Worm (Caenorhabditis elegans) whole organism, young adult: ENCODE data around the gene T28C12.6.

Source experiments
- B0019.2 ChIP-seq: fragments of 200-800 bp; sonication (Bioruptor generic); conservative IDR thresholded peaks from 2 replicates; pipeline ENCODE4 v1.3.6; 2022; ENCODE audit warnings: missing genetic modification reagents, missing genetic modification characterization, missing compliant biosample characterization
- B0261.1 ChIP-seq: sonication (generic microtip); optimal IDR thresholded peaks from 2 replicates; lab custom pipeline; 2016; ENCODE audit warnings: mild to moderate bottlenecking, missing genetic modification characterization, moderate library complexity, missing compliant biosample characterization
- D2030.7 ChIP-seq: fragments of 200-800 bp; sonication (Bioruptor generic); IDR thresholded peaks from 2 replicates; pipeline ENCODE4 v1.3.6; 2022; ENCODE audit warnings: missing genetic modification reagents, missing genetic modification characterization, missing compliant biosample characterization
- F10E7.11 ChIP-seq: sonication (generic microtip); optimal IDR thresholded peaks from 2 replicates; lab custom pipeline; 2017; ENCODE audit warnings: mild to moderate bottlenecking, missing genetic modification characterization, moderate library complexity, missing compliant biosample characterization
- F22D6.2 ChIP-seq: sonication (generic microtip); optimal IDR thresholded peaks from 2 replicates; lab custom pipeline; 2016; ENCODE audit warnings: mild to moderate bottlenecking, missing genetic modification characterization, missing compliant biosample characterization
- F33H1.4 ChIP-seq: fragments of 200-800 bp; sonication (Bioruptor generic); IDR thresholded peaks from 2 replicates; pipeline ENCODE4 v1.3.6; 2022; ENCODE audit warnings: missing genetic modification reagents, missing genetic modification characterization, missing compliant biosample characterization
- F37B4.10 ChIP-seq: fragments of 200-800 bp; sonication (Bioruptor generic); IDR thresholded peaks from 2 replicates; pipeline ENCODE4 v1.3.6; 2022; ENCODE audit warnings: missing genetic modification characterization, missing compliant biosample characterization
- F39B2.1 ChIP-seq: fragments of 200-800 bp; sonication (Bioruptor generic); IDR thresholded peaks from 2 replicates; pipeline ENCODE4 v1.3.6; 2022; ENCODE audit warnings: missing genetic modification reagents, missing genetic modification characterization, missing compliant biosample characterization
- F57C9.4 ChIP-seq: sonication (generic microtip); optimal IDR thresholded peaks from 2 replicates; lab custom pipeline; 2017; ENCODE audit warnings: mild to moderate bottlenecking, missing genetic modification characterization, missing compliant biosample characterization
- T26A5.8 ChIP-seq: sonication (generic microtip); optimal IDR thresholded peaks from 2 replicates; lab custom pipeline; 2016; ENCODE audit warnings: missing genetic modification characterization, missing compliant biosample characterization
- ama-1 ChIP-seq, 3 experiments: fragments of 150-350 bp in 1 of 3; sonication (generic microtip) in 2 of 3; optimal IDR thresholded peaks; 2 replicates each; lab custom pipeline; 2014 to 2018; ENCODE audit warnings: missing biosample characterization in 2 of 3, missing genetic modification characterization in 2 of 3, missing genetic modification reagents in 2 of 3
- atf-7 ChIP-seq: sonication (generic microtip); optimal IDR thresholded peaks from 2 replicates; lab custom pipeline; 2017; ENCODE audit warnings: mild to moderate bottlenecking, missing genetic modification characterization, missing compliant biosample characterization
- attf-3 ChIP-seq: fragments of 200-800 bp; sonication (Bioruptor generic); conservative IDR thresholded peaks from 2 replicates; pipeline ENCODE4 v1.3.6; 2022; ENCODE audit warnings: missing genetic modification reagents, missing genetic modification characterization, missing compliant biosample characterization
- attf-6 ChIP-seq: fragments of 200-800 bp; sonication (Bioruptor generic); IDR thresholded peaks from 2 replicates; pipeline ENCODE4 v1.3.6; 2022; ENCODE audit warnings: missing genetic modification reagents, missing genetic modification characterization, missing compliant biosample characterization
- bed-2 ChIP-seq: fragments of 200-800 bp; sonication (Bioruptor generic); IDR thresholded peaks from 2 replicates; pipeline ENCODE4 v1.3.6; 2022; ENCODE audit warnings: missing genetic modification reagents, missing genetic modification characterization, missing compliant biosample characterization
- cebp-1 ChIP-seq, 2 experiments: fragments of 200-800 bp in 1 of 2; sonication (Bioruptor generic) in 1 of 2; sonication (generic microtip) in 1 of 2; IDR thresholded peaks in 1 of 2; optimal IDR thresholded peaks in 1 of 2; 2 replicates each; pipeline versions ENCODE4 v1.3.6 to Lab custom; 2017 to 2022; ENCODE audit warnings: missing compliant biosample characterization in 2 of 2, missing genetic modification characterization in 2 of 2, mild to moderate bottlenecking in 1 of 2, missing genetic modification reagents in 1 of 2, moderate library complexity in 1 of 2
- cebp-2 ChIP-seq: fragments of 200-800 bp; sonication (Bioruptor generic); IDR thresholded peaks from 2 replicates; pipeline ENCODE4 v1.3.6; 2022; ENCODE audit warnings: missing genetic modification characterization, missing compliant biosample characterization
- ceh-91 ChIP-seq: fragments of 200-800 bp; sonication (Bioruptor generic); IDR thresholded peaks from 2 replicates; pipeline ENCODE4 v1.3.6; 2022; ENCODE audit warnings: missing genetic modification reagents, missing genetic modification characterization, missing compliant biosample characterization
- chd-7 ChIP-seq: sonication (generic microtip); optimal IDR thresholded peaks from 2 replicates; lab custom pipeline; 2016; ENCODE audit warnings: mild to moderate bottlenecking, missing genetic modification characterization, moderate library complexity, missing compliant biosample characterization
- egl-44 ChIP-seq: fragments of 200-800 bp; sonication (Bioruptor generic); IDR thresholded peaks from 2 replicates; pipeline ENCODE4 v1.3.6; 2022; ENCODE audit warnings: missing genetic modification reagents, missing genetic modification characterization, missing compliant biosample characterization
- hlh-12 ChIP-seq: sonication (generic microtip); optimal IDR thresholded peaks from 2 replicates; lab custom pipeline; 2016; ENCODE audit warnings: missing genetic modification characterization, missing compliant biosample characterization
- hlh-26 ChIP-seq: fragments of 200-800 bp; sonication (Bioruptor generic); conservative IDR thresholded peaks from 2 replicates; pipeline ENCODE4 v1.3.6; 2022; ENCODE audit warnings: missing genetic modification reagents, missing genetic modification characterization, missing compliant biosample characterization
- hmg-20 ChIP-seq: fragments of 200-800 bp; sonication (Bioruptor generic); IDR thresholded peaks from 2 replicates; pipeline ENCODE4 v1.3.6; 2022; ENCODE audit warnings: missing genetic modification reagents, missing genetic modification characterization, missing compliant biosample characterization
- hrde-1 ChIP-seq: sonication (generic microtip); optimal IDR thresholded peaks from 2 replicates; lab custom pipeline; 2016; ENCODE audit warnings: missing genetic modification characterization, mild to moderate bottlenecking, missing compliant biosample characterization, moderate library complexity, missing genotype, missing genetic modification reagents, borderline replicate concordance
- lag-1 ChIP-seq: fragments of 200-800 bp; sonication (Bioruptor generic); IDR thresholded peaks from 2 replicates; pipeline ENCODE4 v1.3.6; 2022; ENCODE audit warnings: missing genetic modification reagents, missing genetic modification characterization, missing compliant biosample characterization
- lin-26 ChIP-seq: fragments of 200-800 bp; sonication (Bioruptor generic); IDR thresholded peaks from 2 replicates; pipeline ENCODE4 v1.3.6; 2022; ENCODE audit warnings: missing genetic modification reagents, missing genetic modification characterization, missing compliant biosample characterization
- lin-40 ChIP-seq: sonication (generic microtip); optimal IDR thresholded peaks from 2 replicates; lab custom pipeline; 2016; ENCODE audit warnings: missing genetic modification characterization, mild to moderate bottlenecking, missing compliant biosample characterization, missing genotype, missing genetic modification reagents
- lsl-1 ChIP-seq: fragments of 200-800 bp; sonication (Bioruptor generic); optimal IDR thresholded peaks from 2 replicates; lab custom pipeline; 2018; ENCODE audit warnings: mild to moderate bottlenecking, missing genetic modification characterization, moderate library complexity, missing compliant biosample characterization
- nfya-1 ChIP-seq: sonication (generic microtip); optimal IDR thresholded peaks from 2 replicates; lab custom pipeline; 2017; ENCODE audit warnings: antibody characterized with exemption, missing compliant biosample characterization, missing genetic modification characterization, borderline replicate concordance; ENCODE audit not compliant: insufficient read depth
- pha-4 ChIP-seq: fragments of 150-350 bp; sonication (generic microtip); optimal IDR thresholded peaks from 2 replicates; lab custom pipeline; 2014; ENCODE audit warnings: missing biosample characterization, missing genetic modification reagents, missing genetic modification characterization
- rcor-1 ChIP-seq: fragments of 200-800 bp; sonication (Bioruptor generic); IDR thresholded peaks from 2 replicates; pipeline ENCODE4 v1.3.6; 2022; ENCODE audit warnings: missing genetic modification reagents, missing genetic modification characterization, missing compliant biosample characterization
- repo-1 ChIP-seq: sonication (generic microtip); optimal IDR thresholded peaks from 2 replicates; lab custom pipeline; 2017; ENCODE audit warnings: mild to moderate bottlenecking, missing genetic modification characterization, missing compliant biosample characterization
- rpc-1 ChIP-seq, 2 experiments: fragments of 150-350 bp in 1 of 2; sonication (generic microtip) in 1 of 2; optimal IDR thresholded peaks; 2 replicates each; lab custom pipeline; 2014 to 2018; ENCODE audit warnings: missing biosample characterization in 1 of 2, missing genetic modification characterization in 1 of 2, missing genetic modification reagents in 1 of 2, missing genotype in 1 of 2
- sdz-38 ChIP-seq: sonication (generic microtip); optimal IDR thresholded peaks from 2 replicates; lab custom pipeline; 2016; ENCODE audit warnings: missing genotype, missing genetic modification characterization, missing compliant biosample characterization
- snpc-1.1 ChIP-seq: sonication (generic microtip); optimal IDR thresholded peaks from 2 replicates; lab custom pipeline; 2017; ENCODE audit warnings: missing genetic modification characterization, mild to moderate bottlenecking, missing compliant biosample characterization, antibody characterized with exemption, moderate library complexity, missing genotype, missing genetic modification reagents; ENCODE audit not compliant: insufficient read depth
- snpc-1.3 ChIP-seq: sonication (generic microtip); optimal IDR thresholded peaks from 2 replicates; lab custom pipeline; 2017; ENCODE audit warnings: missing genetic modification characterization, mild to moderate bottlenecking, missing compliant biosample characterization, antibody characterized with exemption, moderate library complexity, missing genotype, missing genetic modification reagents; ENCODE audit not compliant: insufficient read depth
- somi-1 ChIP-seq: fragments of 200-800 bp; sonication (Bioruptor generic); optimal IDR thresholded peaks from 2 replicates; lab custom pipeline; 2018; ENCODE audit warnings: mild to moderate bottlenecking, missing genetic modification characterization, missing compliant biosample characterization
- sptf-2 ChIP-seq: fragments of 200-800 bp; sonication (Bioruptor generic); optimal IDR thresholded peaks from 2 replicates; lab custom pipeline; 2018; ENCODE audit warnings: mild to moderate bottlenecking, missing genetic modification characterization, missing compliant biosample characterization
- tlf-1 ChIP-seq: fragments of 200-800 bp; sonication (Bioruptor generic); optimal IDR thresholded peaks from 2 replicates; lab custom pipeline; 2018; ENCODE audit warnings: mild to moderate bottlenecking, missing genetic modification characterization, missing compliant biosample characterization
- xnd-1 ChIP-seq: sonication (generic microtip); optimal IDR thresholded peaks from 2 replicates; lab custom pipeline; 2016; ENCODE audit warnings: missing genotype, missing genetic modification reagents, missing genetic modification characterization, missing compliant biosample characterization
- ztf-18 ChIP-seq: sonication (generic microtip); optimal IDR thresholded peaks from 2 replicates; lab custom pipeline; 2016; ENCODE audit warnings: missing genotype, mild to moderate bottlenecking, missing genetic modification characterization, missing compliant biosample characterization
- ztf-25 ChIP-seq: fragments of 200-800 bp; sonication (Bioruptor generic); IDR thresholded peaks from 2 replicates; pipeline ENCODE4 v1.3.6; 2022; ENCODE audit warnings: missing genetic modification reagents, missing genetic modification characterization, missing compliant biosample characterization
- ztf-26 ChIP-seq: sonication (generic microtip); optimal IDR thresholded peaks from 2 replicates; lab custom pipeline; 2017; ENCODE audit warnings: missing genetic modification characterization, missing compliant biosample characterization
- ztf-28 ChIP-seq: fragments of 200-800 bp; sonication (Bioruptor generic); IDR thresholded peaks from 2 replicates; pipeline ENCODE4 v1.3.6; 2022; ENCODE audit warnings: missing genetic modification reagents, missing genetic modification characterization, missing compliant biosample characterization

Gene T28C12.6

DNA sequence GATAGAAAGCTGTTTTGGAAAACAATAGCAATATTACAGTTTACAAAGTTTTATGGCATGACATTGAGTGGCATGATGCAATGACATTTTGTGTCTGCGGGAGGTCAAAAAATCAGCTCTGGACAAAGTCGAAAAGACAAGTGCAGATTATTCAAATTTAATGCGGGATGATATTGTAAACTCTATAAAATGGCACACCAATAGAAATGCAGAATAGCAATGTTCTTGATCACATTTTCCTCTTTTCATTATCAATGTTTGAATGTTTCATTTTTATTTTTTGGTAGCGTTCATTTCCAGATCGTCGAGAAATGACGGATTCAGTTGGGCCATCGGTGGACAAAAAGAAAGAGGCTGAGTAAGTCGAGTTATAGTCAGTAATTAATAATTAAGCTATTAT lies 7.0 kb downstream of the T28C12.6 start, which contains the start of gene T28C12.2:
T28C12.2 (plus strand) TSS at position 301 of the 400 bp plus-strand sequence.
- TF ChIP-seq F57C9.4 (tag; lab: Kevin White, UChicago) (no peak), rpc-1 (optimal IDR thresholded peaks at IDR 0.05; lab: Kevin White, UChicago) (no peak), rpc-1 (tag; optimal IDR thresholded peaks at IDR 0.05; lab: Kevin White, UChicago) (no peak), cebp-2 (GFP tag; lab: Robert Waterston, UW) (no peak), tlf-1 (no peak), ztf-28 (GFP tag; lab: Robert Waterston, UW) (no peak), sptf-2 (no peak), xnd-1 (tag; lab: Kevin White, UChicago) (no peak), bed-2 (GFP tag; lab: Robert Waterston, UW) (no peak), hrde-1 (no peak), ztf-18 (no peak), F39B2.1 (GFP tag; lab: Robert Waterston, UW) (no peak)

- TF ChIP-seq lin-26 (no peak), ztf-28 (GFP tag; lab: Robert Waterston, UW) (no peak), ama-1 (optimal IDR thresholded peaks at IDR 0.05; lab: Kevin White, UChicago) (no peak), ama-1 (GFP tag; optimal IDR thresholded peaks at IDR 0.05; lab: Kevin White, UChicago) (no peak), egl-44 (GFP tag; lab: Robert Waterston, UW) (no peak), repo-1 (tag; lab: Kevin White, UChicago) (no peak), rpc-1 (optimal IDR thresholded peaks at IDR 0.05; lab: Kevin White, UChicago) (no peak), rpc-1 (tag; optimal IDR thresholded peaks at IDR 0.05; lab: Kevin White, UChicago) (no peak), snpc-1.1 (tag; lab: Kevin White, UChicago) (no peak), hlh-26 (GFP tag; lab: Robert Waterston, UW) (no peak), chd-7 (tag; lab: Kevin White, UChicago) (no peak), F22D6.2 (no peak), snpc-1.3 (tag; lab: Kevin White, UChicago) (no peak), cebp-2 (GFP tag; lab: Robert Waterston, UW) (no peak), ztf-25 (GFP tag; lab: Robert Waterston, UW) (no peak), F33H1.4 (no peak), pha-4 (tag; lab: Kevin White, UChicago) (no peak), sdz-38 (tag; lab: Kevin White, UChicago) (no peak), attf-6 (GFP tag; lab: Robert Waterston, UW) (no peak), lsl-1 (no peak), lin-40 (no peak)
These were observed 8.9 kb downstream of the T28C12.6 start, which contains the start of gene fbxa-202 for ce11 chrV:6326980-6327379. Gene fbxa-202, plus strand, starts transcription at chrV:6327280.

ce11 chrV:6326394-6326793 lies 9.5 kb downstream of the T28C12.6 start:
- no peak for TF ChIP-seq ceh-91 (GFP tag; lab: Robert Waterston, UW)
- peak; percentile 92 for TF ChIP-seq repo-1 (tag; lab: Kevin White, UChicago)
- TF ChIP-seq nfya-1 (tag; lab: Kevin White, UChicago), result no peak
- no peak for TF ChIP-seq B0261.1 (tag; lab: Kevin White, UChicago)
- TF ChIP-seq cebp-2 (GFP tag; lab: Robert Waterston, UW), result no peak
- no peak for TF ChIP-seq hlh-12 (tag; lab: Kevin White, UChicago)
- TF ChIP-seq sptf-2, result no peak
- TF ChIP-seq cebp-1 (GFP tag; IDR thresholded peaks at IDR 0.05; lab: Robert Waterston, UW), result 0 out of 2 replicates have a peak, but pooled peaks have one; percentile 19
- peak; percentile 27 for TF ChIP-seq cebp-1 (tag; optimal IDR thresholded peaks at IDR 0.05; lab: Kevin White, UChicago)
- TF ChIP-seq T26A5.8 (tag; lab: Kevin White, UChicago), result no peak
- no peak for TF ChIP-seq F37B4.10 (GFP tag; lab: Robert Waterston, UW)
- TF ChIP-seq hmg-20 (GFP tag; lab: Robert Waterston, UW), result no peak
- no peak for TF ChIP-seq rcor-1 (GFP tag; lab: Robert Waterston, UW)
- no peak for TF ChIP-seq D2030.7 (GFP tag; lab: Robert Waterston, UW)
- TF ChIP-seq ztf-26 (tag; lab: Kevin White, UChicago), result peak; percentile 66
- TF ChIP-seq atf-7 (tag; lab: Kevin White, UChicago), result peak; percentile 47
- TF ChIP-seq rpc-1 (optimal IDR thresholded peaks at IDR 0.05; lab: Kevin White, UChicago), result no peak
- TF ChIP-seq rpc-1 (tag; optimal IDR thresholded peaks at IDR 0.05; lab: Kevin White, UChicago), result no peak
- TF ChIP-seq attf-3, result no peak
- no peak for TF ChIP-seq bed-2 (GFP tag; lab: Robert Waterston, UW)
- TF ChIP-seq xnd-1 (tag; lab: Kevin White, UChicago), result no peak
- TF ChIP-seq somi-1 (GFP tag; lab: Kevin White, UChicago), result peak; percentile 71
- TF ChIP-seq F10E7.11 (tag; lab: Kevin White, UChicago), result peak; percentile 29
- TF ChIP-seq B0019.2, result no peak
- no peak for TF ChIP-seq lag-1
